Fruit fly (Drosophila melanogaster) whole organism, embryonic: Measurements from ENCODE around the gene CG32984.

Experiments
- Adf1 ChIP-seq: fragments of 200-800 bp; sonication (Bioruptor generic); IDR thresholded peaks from 2 replicates; pipeline ENCODE4 v1.3.6; 2022; ENCODE audit warnings: missing biosample characterization, missing genetic modification characterization
- Atf-2 ChIP-seq: fragments of 200-800 bp; sonication (Bioruptor generic); optimal IDR thresholded peaks from 2 replicates; lab custom pipeline; 2016; ENCODE audit warnings: missing biosample characterization, missing genetic modification characterization
- Awh ChIP-seq: fragments of 200-800 bp; sonication (Bioruptor generic); IDR thresholded peaks from 2 replicates; pipeline ENCODE4, ENCODE4 v1.3.6; 2022; ENCODE audit warnings: missing biosample characterization, missing genetic modification characterization
- CG10959 ChIP-seq: fragments of 200-800 bp; sonication (Bioruptor generic); IDR thresholded peaks from 2 replicates; pipeline ENCODE4 v1.3.6; 2022; ENCODE audit warnings: missing biosample characterization, missing genetic modification characterization
- CG12071 ChIP-seq: fragments of 200-800 bp; sonication (Bioruptor generic); optimal IDR thresholded peaks from 3 replicates; lab custom pipeline; 2018; ENCODE audit warnings: missing biosample characterization, mild to moderate bottlenecking, missing genetic modification characterization
- CG15601 ChIP-seq: fragments of 200-800 bp; sonication (Bioruptor generic); optimal IDR thresholded peaks from 3 replicates; lab custom pipeline; 2019; ENCODE audit warnings: missing biosample characterization, mild to moderate bottlenecking, missing genetic modification characterization, moderate library complexity
- CG16863 ChIP-seq: fragments of 200-800 bp; sonication (Bioruptor generic); optimal IDR thresholded peaks from 3 replicates; lab custom pipeline; 2016; ENCODE audit warnings: missing biosample characterization, missing genetic modification characterization
- CG1792 ChIP-seq: fragments of 200-800 bp; sonication (Bioruptor generic); optimal IDR thresholded peaks from 2 replicates; lab custom pipeline; 2016; ENCODE audit warnings: missing biosample characterization, missing genetic modification characterization
- CG2875 ChIP-seq: fragments of 200-800 bp; sonication (Bioruptor generic); optimal IDR thresholded peaks from 2 replicates; lab custom pipeline; 2017; ENCODE audit warnings: missing biosample characterization, mild to moderate bottlenecking, missing genetic modification characterization, missing genetic modification reagents
- CG2889 ChIP-seq: fragments of 200-800 bp; sonication (Bioruptor generic); IDR thresholded peaks from 3 replicates; pipeline ENCODE4 v1.3.6; 2022; ENCODE audit warnings: missing biosample characterization, missing genetic modification characterization
- CG31441 ChIP-seq: fragments of 200-800 bp; sonication (Bioruptor generic); IDR thresholded peaks from 2 replicates; pipeline ENCODE4 v1.3.6; 2022; ENCODE audit warnings: missing biosample characterization, missing genetic modification characterization
- CG4404 ChIP-seq: fragments of 200-800 bp; sonication (Bioruptor generic); IDR thresholded peaks from 2 replicates; pipeline ENCODE4 v1.3.6; 2022; ENCODE audit warnings: missing biosample characterization, missing genetic modification characterization
- CG6175 ChIP-seq: fragments of 200-800 bp; sonication (Bioruptor generic); IDR thresholded peaks from 3 replicates; pipeline ENCODE4 v1.3.6; 2022; ENCODE audit warnings: missing biosample characterization, missing genetic modification characterization
- CG7745 ChIP-seq: fragments of 200-800 bp; sonication (Bioruptor generic); optimal IDR thresholded peaks from 2 replicates; lab custom pipeline; 2018; ENCODE audit warnings: missing biosample characterization, mild to moderate bottlenecking, missing genetic modification characterization, moderate library complexity
- CG7963 ChIP-seq: fragments of 200-800 bp; sonication (Bioruptor generic); IDR thresholded peaks from 3 replicates; pipeline ENCODE4 v1.3.6; 2022; ENCODE audit warnings: missing biosample characterization, missing genetic modification characterization; ENCODE audit not compliant: partially characterized antibody
- Chrac-16 ChIP-seq: fragments of 200-800 bp; sonication (Bioruptor generic); optimal IDR thresholded peaks from 3 replicates; lab custom pipeline; 2016; ENCODE audit warnings: missing biosample characterization, missing genetic modification characterization
- Dp ChIP-seq: fragments of 200-800 bp; sonication (Bioruptor generic); optimal IDR thresholded peaks from 2 replicates; lab custom pipeline; 2018; ENCODE audit warnings: missing biosample characterization, mild to moderate bottlenecking, missing genetic modification characterization, moderate library complexity
- Drgx ChIP-seq: fragments of 200-800 bp; sonication (Bioruptor generic); IDR thresholded peaks from 2 replicates; pipeline ENCODE4 v1.3.6; 2022; ENCODE audit warnings: missing biosample characterization, missing genetic modification characterization
- E2f1 ChIP-seq: fragments of 200-800 bp; sonication (Bioruptor generic); IDR thresholded peaks from 2 replicates; pipeline ENCODE4 v1.3.6; 2022; ENCODE audit warnings: missing biosample characterization, missing genetic modification characterization
- Fer2 ChIP-seq: fragments of 200-800 bp; sonication (Bioruptor generic); optimal IDR thresholded peaks from 2 replicates; lab custom pipeline; 2018; ENCODE audit warnings: missing biosample characterization, mild to moderate bottlenecking, missing genetic modification characterization, moderate library complexity
- Fer3 ChIP-seq: fragments of 200-800 bp; sonication (Bioruptor generic); optimal IDR thresholded peaks from 2 replicates; lab custom pipeline; 2018; ENCODE audit warnings: missing biosample characterization, mild to moderate bottlenecking, missing genetic modification characterization, moderate library complexity
- Gsc ChIP-seq: fragments of 200-800 bp; sonication (Bioruptor generic); IDR thresholded peaks from 2 replicates; pipeline ENCODE4 v1.3.6; 2022; ENCODE audit warnings: missing biosample characterization, missing genetic modification characterization
- HLH54F ChIP-seq: fragments of 200-800 bp; sonication (Bioruptor generic); optimal IDR thresholded peaks from 3 replicates; lab custom pipeline; 2016; ENCODE audit warnings: missing biosample characterization, missing genetic modification characterization
- Hey ChIP-seq: fragments of 200-800 bp; sonication (Bioruptor generic); optimal IDR thresholded peaks from 3 replicates; lab custom pipeline; 2018; ENCODE audit warnings: missing biosample characterization, mild to moderate bottlenecking, missing genetic modification characterization
- Kr ChIP-seq: fragments of 200-800 bp; sonication (Bioruptor generic); optimal IDR thresholded peaks from 2 replicates; lab custom pipeline; 2017; ENCODE audit warnings: missing biosample characterization, mild to moderate bottlenecking, missing genetic modification characterization
- Mes4 ChIP-seq: fragments of 200-800 bp; sonication (Bioruptor generic); optimal IDR thresholded peaks from 2 replicates; lab custom pipeline; 2016; ENCODE audit warnings: missing biosample characterization, missing genetic modification characterization
- Sry-δ ChIP-seq: fragments of 200-800 bp; sonication (Bioruptor generic); optimal IDR thresholded peaks from 2 replicates; lab custom pipeline; 2016; ENCODE audit warnings: missing biosample characterization, missing genetic modification characterization
- ac ChIP-seq: fragments of 200-800 bp; sonication (Bioruptor generic); optimal IDR thresholded peaks from 3 replicates; lab custom pipeline; 2017; ENCODE audit warnings: missing biosample characterization, mild to moderate bottlenecking, missing genetic modification characterization
- al ChIP-seq: fragments of 200-800 bp; sonication (Bioruptor generic); IDR thresholded peaks from 2 replicates; pipeline ENCODE4 v1.3.6; 2022; ENCODE audit warnings: missing biosample characterization, missing genetic modification characterization
- aop ChIP-seq: fragments of 200-800 bp; sonication (Bioruptor generic); IDR thresholded peaks from 2 replicates; pipeline ENCODE4 v1.3.6; 2022; ENCODE audit warnings: missing biosample characterization, missing genetic modification characterization
- ash1 ChIP-seq: fragments of 200-800 bp; sonication (Bioruptor generic); optimal IDR thresholded peaks from 2 replicates; lab custom pipeline; 2018; ENCODE audit warnings: missing biosample characterization, mild to moderate bottlenecking, missing genetic modification characterization
- bab2 ChIP-seq: fragments of 200-800 bp; sonication (Bioruptor generic); optimal IDR thresholded peaks from 2 replicates; lab custom pipeline; 2016; ENCODE audit warnings: missing biosample characterization, missing genetic modification characterization
- bsh ChIP-seq, 2 experiments: fragments of 200-800 bp; sonication (Bioruptor generic); optimal IDR thresholded peaks; 2 replicates each; lab custom pipeline; 2017 to 2018; ENCODE audit warnings: mild to moderate bottlenecking in 2 of 2, missing biosample characterization in 2 of 2, missing genetic modification characterization in 2 of 2, moderate library complexity in 1 of 2
- chinmo ChIP-seq: fragments of 200-800 bp; sonication (Bioruptor generic); IDR thresholded peaks from 4 replicates; pipeline ENCODE4 v1.3.6; 2022; ENCODE audit warnings: missing biosample characterization, missing genetic modification characterization; ENCODE audit not compliant: partially characterized antibody
- disco-r ChIP-seq: fragments of 200-800 bp; sonication (Bioruptor generic); optimal IDR thresholded peaks from 2 replicates; lab custom pipeline; 2016; ENCODE audit warnings: missing biosample characterization, missing genetic modification characterization
- eve ChIP-seq, 2 experiments: fragments of >200 bp; optimal IDR thresholded peaks; 2 replicates each; lab custom pipeline; 2017; ENCODE audit warnings: missing biosample characterization in 2 of 2, missing genetic modification characterization in 2 of 2
- fd96Cb ChIP-seq: fragments of 200-800 bp; sonication (Bioruptor generic); optimal IDR thresholded peaks from 2 replicates; lab custom pipeline; 2018; ENCODE audit warnings: missing biosample characterization, mild to moderate bottlenecking, missing genetic modification characterization, moderate library complexity
- gt ChIP-seq: fragments of 200-800 bp; sonication (Bioruptor generic); IDR thresholded peaks from 2 replicates; pipeline ENCODE4 v1.3.6; 2022; ENCODE audit warnings: missing biosample characterization, missing genetic modification characterization
- inv ChIP-seq: fragments of 200-800 bp; sonication (Bioruptor generic); IDR thresholded peaks from 2 replicates; pipeline ENCODE4 v1.3.6; 2022; ENCODE audit warnings: missing biosample characterization, missing genetic modification characterization; ENCODE audit not compliant: partially characterized antibody
- lab ChIP-seq: fragments of 200-800 bp; sonication (Bioruptor generic); optimal IDR thresholded peaks from 3 replicates; lab custom pipeline; 2017; ENCODE audit warnings: missing biosample characterization, missing genetic modification characterization, mild to moderate bottlenecking, moderate library complexity, missing genetic modification reagents
- mam ChIP-seq: fragments of 200-800 bp; sonication (Bioruptor generic); optimal IDR thresholded peaks from 3 replicates; lab custom pipeline; 2016; ENCODE audit warnings: missing biosample characterization, missing genetic modification characterization
- nmo ChIP-seq: fragments of 200-800 bp; sonication (Bioruptor generic); optimal IDR thresholded peaks from 2 replicates; lab custom pipeline; 2018; ENCODE audit warnings: missing biosample characterization, mild to moderate bottlenecking, missing genetic modification characterization, moderate library complexity
- otp ChIP-seq: fragments of 200-800 bp; sonication (Bioruptor generic); IDR thresholded peaks from 3 replicates; pipeline ENCODE4, ENCODE4 v1.3.6; 2022; ENCODE audit warnings: missing biosample characterization, missing genetic modification characterization
- salm ChIP-seq: fragments of 200-800 bp; sonication (Bioruptor generic); optimal IDR thresholded peaks from 2 replicates; lab custom pipeline; 2018; ENCODE audit warnings: missing biosample characterization, mild to moderate bottlenecking, missing genetic modification characterization
- sima ChIP-seq: fragments of 200-800 bp; sonication (Bioruptor generic); optimal IDR thresholded peaks from 2 replicates; lab custom pipeline; 2016; ENCODE audit warnings: missing biosample characterization, missing genetic modification characterization
- slp2 ChIP-seq: fragments of 200-800 bp; sonication (Bioruptor generic); optimal IDR thresholded peaks from 2 replicates; lab custom pipeline; 2016; ENCODE audit warnings: missing biosample characterization, missing genetic modification characterization
- sug ChIP-seq: fragments of 200-800 bp; optimal IDR thresholded peaks from 2 replicates; lab custom pipeline; 2019; ENCODE audit warnings: missing biosample characterization, mild to moderate bottlenecking, missing genetic modification characterization, moderate library complexity
- tap ChIP-seq: fragments of 200-800 bp; optimal IDR thresholded peaks from 3 replicates; lab custom pipeline; 2019; ENCODE audit warnings: missing biosample characterization, mild to moderate bottlenecking, missing genetic modification characterization, moderate library complexity
- trh ChIP-seq: fragments of 200-800 bp; sonication (Bioruptor generic); optimal IDR thresholded peaks from 2 replicates; lab custom pipeline; 2016; ENCODE audit warnings: missing biosample characterization, missing genetic modification characterization
- zfh2 ChIP-seq: fragments of 200-800 bp; sonication (Bioruptor generic); optimal IDR thresholded peaks from 2 replicates; lab custom pipeline; 2016; ENCODE audit warnings: missing biosample characterization, missing genetic modification characterization

CG32984 gene

DNA sequence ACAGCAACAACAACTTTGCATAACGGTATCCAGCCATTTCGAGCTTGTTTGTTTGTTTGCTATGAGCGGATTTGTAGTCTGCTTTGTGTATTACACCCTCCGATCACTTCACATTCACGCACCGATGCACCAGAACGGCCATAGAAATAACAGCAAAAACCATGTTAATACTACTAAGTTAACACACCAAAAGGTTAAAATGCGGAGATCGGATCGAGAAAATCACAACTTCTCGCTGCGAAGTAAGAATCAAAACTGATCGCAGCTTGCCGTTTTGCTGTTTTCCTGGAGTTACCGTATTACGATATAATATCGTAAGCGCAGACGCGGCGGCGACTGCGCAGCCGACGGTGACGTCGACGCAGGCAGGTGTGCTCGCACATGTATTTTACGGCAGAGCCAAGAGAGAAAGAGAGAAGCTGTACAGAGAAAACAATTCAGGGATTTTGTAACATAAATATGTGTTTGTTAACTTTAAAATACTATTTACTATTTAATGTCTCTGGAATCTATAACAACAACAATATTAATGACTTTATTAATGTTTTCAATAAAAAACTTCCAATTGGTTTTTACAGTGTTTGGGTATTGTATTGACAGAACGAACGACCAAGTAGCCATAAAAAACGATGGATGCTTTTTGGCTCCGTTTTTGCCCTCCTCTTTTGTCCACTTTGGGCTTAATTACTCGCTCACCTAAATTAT, 20.0 kb downstream of the CG32984 start, which contains the start of gene CG13101 (continued):
- peak; percentile 74 for TF ChIP-seq disco-r (GFP tag; lab: Kevin White, UChicago)
- peak; percentile 71 for TF ChIP-seq Mes4 (GFP tag; lab: Kevin White, UChicago)
- TF ChIP-seq salm (tag; lab: Kevin White, UChicago), result peak; percentile 88
- peak; percentile 88 for TF ChIP-seq CG2889
- peak; percentile 87; the same call in 2 of the 3 replicates for TF ChIP-seq CG6175
- TF ChIP-seq mam (GFP tag; lab: Kevin White, UChicago), result peak; percentile 70
- TF ChIP-seq HLH54F (GFP tag; lab: Kevin White, UChicago), result peak; percentile 78
- TF ChIP-seq Chrac-16 (GFP tag; lab: Kevin White, UChicago), result peak; percentile 89
- TF ChIP-seq sima (GFP tag; lab: Kevin White, UChicago), result no peak
- TF ChIP-seq Fer2, result peak; percentile 69
- TF ChIP-seq aop (GFP tag; lab: Robert Waterston, UW), result no peak
- TF ChIP-seq ash1 (GFP tag; lab: Kevin White, UChicago), result no peak
- TF ChIP-seq Fer3 (tag; lab: Kevin White, UChicago), result peak; percentile 94
- TF ChIP-seq chinmo (GFP tag; lab: Robert Waterston, UW), result 0 out of 4 replicates have a peak, but pooled peaks have one; percentile 65
- TF ChIP-seq fd96Cb (tag; lab: Kevin White, UChicago), result peak; percentile 88
- TF ChIP-seq CG12071 (GFP tag; lab: Kevin White, UChicago), result peak; percentile 72
- TF ChIP-seq otp (GFP tag; lab: Robert Waterston, UW), result peak; percentile 86
- peak; percentile 97 for TF ChIP-seq CG31441 (GFP tag; lab: Robert Waterston, UW)
- TF ChIP-seq Dp, result no peak
- peak; percentile 83 for TF ChIP-seq Atf-2 (GFP tag; lab: Kevin White, UChicago)
- no peak for TF ChIP-seq inv (GFP tag; lab: Robert Waterston, UW)
- TF ChIP-seq CG10959 (GFP tag; lab: Robert Waterston, UW), result peak; percentile 85
- TF ChIP-seq Hey (tag; lab: Kevin White, UChicago), result peak; percentile 19
- peak; percentile 89 for TF ChIP-seq al
- no peak for TF ChIP-seq Kr
- TF ChIP-seq CG7745 (tag; lab: Kevin White, UChicago), result peak; percentile 80
- peak; percentile 95 for TF ChIP-seq nmo (GFP tag; lab: Kevin White, UChicago)
- peak; percentile 94 for TF ChIP-seq Adf1 (GFP tag; lab: Robert Waterston, UW)
- TF ChIP-seq bsh (GFP tag; optimal IDR thresholded peaks at IDR 0.05; lab: Kevin White, UChicago), result peak; percentile 81 to 96
- peak; percentile 81 for TF ChIP-seq bab2 (GFP tag; lab: Kevin White, UChicago)
- peak; percentile 72 for TF ChIP-seq CG1792 (GFP tag; lab: Kevin White, UChicago)
- peak; percentile 60 for TF ChIP-seq trh (GFP tag; lab: Kevin White, UChicago)
- peak; percentile 97 for TF ChIP-seq Drgx (GFP tag; lab: Robert Waterston, UW)
- TF ChIP-seq CG7963 (GFP tag; lab: Robert Waterston, UW), result no peak
- TF ChIP-seq slp2 (GFP tag; lab: Kevin White, UChicago), result peak; percentile 83
- TF ChIP-seq lab, result peak; percentile 96
- TF ChIP-seq CG4404 (GFP tag; lab: Robert Waterston, UW), result peak; percentile 84
- peak; percentile 85 for TF ChIP-seq CG16863 (GFP tag; lab: Kevin White, UChicago)
- peak; percentile 91 for TF ChIP-seq tap
- TF ChIP-seq Awh, result peak; percentile 95
- peak; percentile 69 for TF ChIP-seq gt
- TF ChIP-seq sug (tag; lab: Kevin White, UChicago), result peak; percentile 72
- no peak for TF ChIP-seq Gsc (GFP tag; lab: Robert Waterston, UW)
- TF ChIP-seq CG2875 (GFP tag; lab: Kevin White, UChicago), result peak; percentile 89
- TF ChIP-seq CG15601 (tag; lab: Kevin White, UChicago), result peak; percentile 89
- TF ChIP-seq Sry-δ (GFP tag; lab: Kevin White, UChicago), result peak; percentile 42
- TF ChIP-seq zfh2, result peak; percentile 66
- peak in 1 of 2 experiments; percentile 86 for TF ChIP-seq eve (GFP tag; optimal IDR thresholded peaks at IDR 0.05; lab: Kevin White, UChicago)
- peak; percentile 77 for TF ChIP-seq ac (GFP tag; lab: Kevin White, UChicago)
- peak; percentile 95 for TF ChIP-seq E2f1 (GFP tag; lab: Robert Waterston, UW)
